Fruit fly (Drosophila melanogaster) whole organism, embryonic: Measurements from ENCODE around the gene CG14837.

ENCODE experiments used
- ATbp ChIP-seq: fragments of 200-800 bp; sonication (Bioruptor generic); optimal IDR thresholded peaks from 2 replicates; lab custom pipeline; 2017; ENCODE audit warnings: missing biosample characterization, mild to moderate bottlenecking, missing genetic modification characterization, missing genetic modification reagents
- Ada2b ChIP-seq: fragments of 200-800 bp; sonication (Bioruptor generic); IDR thresholded peaks from 2 replicates; pipeline ENCODE4 v1.3.6; 2022; ENCODE audit warnings: missing biosample characterization, missing genetic modification characterization
- Atf-2 ChIP-seq: fragments of 200-800 bp; sonication (Bioruptor generic); optimal IDR thresholded peaks from 2 replicates; lab custom pipeline; 2016; ENCODE audit warnings: missing biosample characterization, missing genetic modification characterization
- BEAF-32 ChIP-seq: fragments of 200-800 bp; sonication (Bioruptor generic); optimal IDR thresholded peaks from 3 replicates; lab custom pipeline; 2017; ENCODE audit warnings: missing biosample characterization, missing genetic modification characterization, mild to moderate bottlenecking, moderate library complexity, missing genetic modification reagents
- CG10267 ChIP-seq: fragments of 200-800 bp; sonication (Bioruptor generic); optimal IDR thresholded peaks from 2 replicates; lab custom pipeline; 2018; ENCODE audit warnings: missing biosample characterization, mild to moderate bottlenecking, missing genetic modification characterization, moderate library complexity
- CG10431 ChIP-seq: fragments of 200-800 bp; sonication (Bioruptor generic); optimal IDR thresholded peaks from 3 replicates; lab custom pipeline; 2018; ENCODE audit warnings: missing biosample characterization, mild to moderate bottlenecking, missing genetic modification characterization
- CG10565 ChIP-seq: fragments of 200-800 bp; sonication (Bioruptor generic); optimal IDR thresholded peaks from 3 replicates; lab custom pipeline; 2016; ENCODE audit warnings: missing biosample characterization, mild to moderate bottlenecking, missing genetic modification characterization
- CG10979 ChIP-seq: fragments of 200-800 bp; sonication (Bioruptor generic); optimal IDR thresholded peaks from 2 replicates; lab custom pipeline; 2018; ENCODE audit warnings: missing biosample characterization, mild to moderate bottlenecking, missing genetic modification characterization, moderate library complexity
- CG11695 ChIP-seq: fragments of 200-800 bp; sonication (Bioruptor generic); IDR thresholded peaks from 3 replicates; pipeline ENCODE4 v1.3.6; 2022; ENCODE audit warnings: missing biosample characterization, missing genetic modification characterization
- CG12744 ChIP-seq: fragments of 200-800 bp; sonication (Bioruptor generic); optimal IDR thresholded peaks from 2 replicates; lab custom pipeline; 2016; ENCODE audit warnings: missing biosample characterization, missing genetic modification characterization
- CG14860 ChIP-seq: fragments of 200-800 bp; sonication (Bioruptor generic); IDR thresholded peaks from 3 replicates; pipeline ENCODE4 v1.3.6; 2022; ENCODE audit warnings: missing biosample characterization, missing genetic modification characterization; ENCODE audit not compliant: partially characterized antibody
- CG15011 ChIP-seq: fragments of 200-800 bp; sonication (Bioruptor generic); optimal IDR thresholded peaks from 3 replicates; lab custom pipeline; 2018; ENCODE audit warnings: missing biosample characterization, mild to moderate bottlenecking, missing genetic modification characterization
- CG15601 ChIP-seq: fragments of 200-800 bp; sonication (Bioruptor generic); optimal IDR thresholded peaks from 3 replicates; lab custom pipeline; 2019; ENCODE audit warnings: missing biosample characterization, mild to moderate bottlenecking, missing genetic modification characterization, moderate library complexity
- CG1603 ChIP-seq: fragments of 200-800 bp; sonication (Bioruptor generic); optimal IDR thresholded peaks from 2 replicates; lab custom pipeline; 2019; ENCODE audit warnings: missing biosample characterization, mild to moderate bottlenecking, missing genetic modification characterization, moderate library complexity
- CG17568 ChIP-seq: fragments of 200-800 bp; sonication (Bioruptor generic); optimal IDR thresholded peaks from 2 replicates; lab custom pipeline; 2018; ENCODE audit warnings: missing biosample characterization, mild to moderate bottlenecking, missing genetic modification characterization, moderate library complexity
- CG18262 ChIP-seq: fragments of 200-800 bp; optimal IDR thresholded peaks from 3 replicates; lab custom pipeline; 2019; ENCODE audit warnings: missing biosample characterization, mild to moderate bottlenecking, missing genetic modification characterization, moderate library complexity
- CG31388 ChIP-seq: fragments of 200-800 bp; sonication (Bioruptor generic); optimal IDR thresholded peaks from 2 replicates; lab custom pipeline; 2016; ENCODE audit warnings: missing biosample characterization, missing genetic modification characterization
- CG33557 ChIP-seq: fragments of 200-800 bp; sonication (Bioruptor generic); optimal IDR thresholded peaks from 2 replicates; lab custom pipeline; 2019; ENCODE audit warnings: missing biosample characterization, mild to moderate bottlenecking, missing genetic modification characterization, moderate library complexity
- CG4424 ChIP-seq: fragments of 200-800 bp; sonication (Bioruptor generic); optimal IDR thresholded peaks from 3 replicates; lab custom pipeline; 2016; ENCODE audit warnings: missing biosample characterization, missing genetic modification characterization
- CG7928 ChIP-seq: fragments of 200-800 bp; sonication (Bioruptor generic); optimal IDR thresholded peaks from 2 replicates; lab custom pipeline; 2017; ENCODE audit warnings: missing biosample characterization, mild to moderate bottlenecking, missing genetic modification characterization
- CG9727 ChIP-seq: fragments of 200-800 bp; sonication (Bioruptor generic); optimal IDR thresholded peaks from 3 replicates; lab custom pipeline; 2017; ENCODE audit warnings: missing biosample characterization, mild to moderate bottlenecking, missing genetic modification characterization
- CG9876 ChIP-seq: fragments of 200-800 bp; sonication (Bioruptor generic); optimal IDR thresholded peaks from 2 replicates; lab custom pipeline; 2016; ENCODE audit warnings: missing biosample characterization, missing genetic modification characterization
- Chrac-16 ChIP-seq: fragments of 200-800 bp; sonication (Bioruptor generic); optimal IDR thresholded peaks from 3 replicates; lab custom pipeline; 2016; ENCODE audit warnings: missing biosample characterization, missing genetic modification characterization
- Dip3 ChIP-seq: fragments of 200-800 bp; sonication (Bioruptor generic); optimal IDR thresholded peaks from 3 replicates; lab custom pipeline; 2016; ENCODE audit warnings: missing biosample characterization, missing genetic modification characterization
- Doc2 ChIP-seq: fragments of 200-800 bp; sonication (Bioruptor generic); IDR thresholded peaks from 2 replicates; pipeline ENCODE4 v1.3.6; 2022; ENCODE audit warnings: missing biosample characterization, missing genetic modification characterization
- E2f1 ChIP-seq: fragments of 200-800 bp; sonication (Bioruptor generic); IDR thresholded peaks from 2 replicates; pipeline ENCODE4 v1.3.6; 2022; ENCODE audit warnings: missing biosample characterization, missing genetic modification characterization
- Elba2 ChIP-seq: fragments of 200-800 bp; sonication (Bioruptor generic); optimal IDR thresholded peaks from 3 replicates; lab custom pipeline; 2016; ENCODE audit warnings: missing biosample characterization, missing genetic modification characterization
- Mad ChIP-seq: fragments of 200-800 bp; sonication (Bioruptor generic); optimal IDR thresholded peaks from 2 replicates; lab custom pipeline; 2016; ENCODE audit warnings: missing biosample characterization, missing genetic modification characterization
- NFAT ChIP-seq: fragments of 200-800 bp; sonication (Bioruptor generic); IDR thresholded peaks from 2 replicates; pipeline ENCODE4 v1.3.6; 2022; ENCODE audit warnings: missing biosample characterization, missing genetic modification characterization
- Sox100B ChIP-seq: fragments of 200-800 bp; sonication (Bioruptor generic); optimal IDR thresholded peaks from 3 replicates; lab custom pipeline; 2018; ENCODE audit warnings: missing biosample characterization, mild to moderate bottlenecking, missing genetic modification characterization
- Sry-β ChIP-seq: fragments of 200-800 bp; sonication (Bioruptor generic); optimal IDR thresholded peaks from 2 replicates; lab custom pipeline; 2018; ENCODE audit warnings: missing biosample characterization, mild to moderate bottlenecking, missing genetic modification characterization, moderate library complexity
- Usf ChIP-seq: fragments of 200-800 bp; sonication (Bioruptor generic); optimal IDR thresholded peaks from 2 replicates; lab custom pipeline; 2017; ENCODE audit warnings: missing genotype, missing biosample characterization, missing genetic modification characterization
- az2 ChIP-seq: fragments of 200-800 bp; sonication (Bioruptor generic); optimal IDR thresholded peaks from 3 replicates; lab custom pipeline; 2016; ENCODE audit warnings: missing biosample characterization, missing genetic modification characterization
- bab2 ChIP-seq: fragments of 200-800 bp; sonication (Bioruptor generic); optimal IDR thresholded peaks from 2 replicates; lab custom pipeline; 2016; ENCODE audit warnings: missing biosample characterization, missing genetic modification characterization
- bcd ChIP-seq: fragments of 200-800 bp; sonication (Bioruptor generic); optimal IDR thresholded peaks from 2 replicates; lab custom pipeline; 2017; ENCODE audit warnings: missing biosample characterization, mild to moderate bottlenecking, missing genetic modification characterization
- crol ChIP-seq: fragments of 200-800 bp; sonication (Bioruptor generic); IDR thresholded peaks from 2 replicates; pipeline ENCODE4 v1.3.6; 2022; ENCODE audit warnings: missing biosample characterization, missing genetic modification characterization
- eyg ChIP-seq: fragments of 200-800 bp; sonication (Bioruptor generic); optimal IDR thresholded peaks from 3 replicates; lab custom pipeline; 2016; ENCODE audit warnings: missing biosample characterization, missing genetic modification characterization
- gro ChIP-seq: fragments of 200-800 bp; sonication (Bioruptor generic); optimal IDR thresholded peaks from 2 replicates; lab custom pipeline; 2016; ENCODE audit warnings: missing biosample characterization, missing genetic modification characterization
- gt ChIP-seq: fragments of 200-800 bp; sonication (Bioruptor generic); IDR thresholded peaks from 2 replicates; pipeline ENCODE4 v1.3.6; 2022; ENCODE audit warnings: missing biosample characterization, missing genetic modification characterization
- lmd ChIP-seq: fragments of 200-800 bp; sonication (Bioruptor generic); IDR thresholded peaks from 2 replicates; pipeline ENCODE4 v1.3.6; 2022; ENCODE audit warnings: missing biosample characterization, missing genetic modification characterization
- nau ChIP-seq: fragments of 200-800 bp; sonication (Bioruptor generic); optimal IDR thresholded peaks from 3 replicates; lab custom pipeline; 2017; ENCODE audit warnings: missing biosample characterization, mild to moderate bottlenecking, missing genetic modification characterization, missing genetic modification reagents
- peb ChIP-seq: fragments of 200-800 bp; sonication (Bioruptor generic); IDR thresholded peaks from 2 replicates; pipeline ENCODE4 v1.3.6; 2022; ENCODE audit warnings: missing biosample characterization, missing genetic modification characterization
- so ChIP-seq: fragments of 200-800 bp; sonication (Bioruptor generic); IDR thresholded peaks from 3 replicates; pipeline ENCODE4 v1.3.6; 2022; ENCODE audit warnings: missing biosample characterization, missing genetic modification characterization
- stc ChIP-seq: fragments of 200-800 bp; sonication (Bioruptor generic); IDR thresholded peaks from 2 replicates; pipeline ENCODE4 v1.3.6; 2022; ENCODE audit warnings: missing biosample characterization, missing genetic modification characterization
- tio ChIP-seq: fragments of 200-800 bp; sonication (Bioruptor generic); optimal IDR thresholded peaks from 2 replicates; lab custom pipeline; 2017; ENCODE audit warnings: missing biosample characterization, missing genetic modification characterization, inconsistent platforms
- toy ChIP-seq: fragments of 200-800 bp; sonication (Bioruptor generic); IDR thresholded peaks from 2 replicates; pipeline ENCODE4 v1.3.6; 2022; ENCODE audit warnings: missing biosample characterization, missing genetic modification characterization
- tup ChIP-seq: fragments of 200-800 bp; sonication (Bioruptor generic); optimal IDR thresholded peaks from 2 replicates; lab custom pipeline; 2016; ENCODE audit warnings: missing biosample characterization, mild to moderate bottlenecking, missing genetic modification characterization, moderate library complexity
- unc-4 ChIP-seq: fragments of 200-800 bp; sonication (Bioruptor generic); IDR thresholded peaks from 2 replicates; pipeline ENCODE4 v1.3.6; 2022; ENCODE audit warnings: missing biosample characterization, missing genetic modification characterization; ENCODE audit not compliant: partially characterized antibody
- usp ChIP-seq: fragments of >200 bp; optimal IDR thresholded peaks from 2 replicates; lab custom pipeline; 2017; ENCODE audit warnings: missing biosample characterization, missing genetic modification characterization
- yki ChIP-seq: fragments of >200 bp; optimal IDR thresholded peaks from 3 replicates; lab custom pipeline; 2018
- zfh1 ChIP-seq: fragments of 200-800 bp; sonication (Bioruptor generic); IDR thresholded peaks from 3 replicates; pipeline ENCODE4 v1.3.6; 2022; ENCODE audit warnings: missing biosample characterization, missing genetic modification characterization

The CG14837 gene

dm6 chr3L:7592113-7592752 lies 32.4 kb upstream of the CG14837 start (continued):
- TF ChIP-seq BEAF-32 (no peak), bcd (GFP tag; lab: Kevin White, UChicago) (peak; percentile 4), Sry-β (GFP tag; lab: Kevin White, UChicago) (no peak), CG15601 (tag; lab: Kevin White, UChicago) (peak; percentile 51), stc (GFP tag; lab: Robert Waterston, UW) (0 out of 2 replicates have a peak, but pooled peaks have one; percentile 14), zfh1 (GFP tag; lab: Robert Waterston, UW) (no peak), Atf-2 (GFP tag; lab: Kevin White, UChicago) (no peak), peb (GFP tag; lab: Robert Waterston, UW) (peak; percentile 21; the same call in 1 of the 2 replicates), CG31388 (GFP tag; lab: Kevin White, UChicago) (no peak), lmd (GFP tag; lab: Robert Waterston, UW) (peak; percentile 32; the same call in 1 of the 2 replicates), Mad (GFP tag; lab: Kevin White, UChicago) (no peak), yki (lab: Kevin White, UChicago) (no peak), gro (GFP tag; lab: Kevin White, UChicago) (no peak), Usf (no peak), CG10267 (peak; percentile 51), CG11695 (GFP tag; lab: Robert Waterston, UW) (peak; percentile 62; the same call in 2 of the 3 replicates), CG18262 (peak; percentile 81), bab2 (GFP tag; lab: Kevin White, UChicago) (no peak), nau (GFP tag; lab: Kevin White, UChicago) (no peak), CG4424 (GFP tag; lab: Kevin White, UChicago) (peak; percentile 40), tup (GFP tag; lab: Kevin White, UChicago) (no peak), tio (GFP tag; lab: Kevin White, UChicago) (peak; percentile 7), eyg (GFP tag; lab: Kevin White, UChicago) (no peak), CG7928 (GFP tag; lab: Kevin White, UChicago) (no peak), NFAT (no peak), gt (GFP tag; lab: Robert Waterston, UW) (no peak), CG9876 (GFP tag; lab: Kevin White, UChicago) (no peak), CG33557 (no peak), Doc2 (no peak), CG10979 (tag; lab: Kevin White, UChicago) (peak; percentile 69), CG14860 (GFP tag; lab: Robert Waterston, UW) (no peak), Chrac-16 (GFP tag; lab: Kevin White, UChicago) (no peak), crol (GFP tag; lab: Robert Waterston, UW) (no peak), usp (GFP tag; lab: Kevin White, UChicago) (no peak), CG12744 (GFP tag; lab: Kevin White, UChicago) (no peak), so (GFP tag; lab: Robert Waterston, UW) (0 out of 3 replicates have a peak, but pooled peaks have one; percentile 10), Ada2b (GFP tag; lab: Robert Waterston, UW) (0 out of 2 replicates have a peak, but pooled peaks have one; percentile 5), CG15011 (GFP tag; lab: Kevin White, UChicago) (no peak), CG10431 (peak; percentile 0), CG17568 (GFP tag; lab: Kevin White, UChicago) (no peak), ATbp (GFP tag; lab: Kevin White, UChicago) (peak; percentile 10), CG1603 (tag; lab: Kevin White, UChicago) (no peak), Sox100B (GFP tag; lab: Kevin White, UChicago) (peak; percentile 72), toy (GFP tag; lab: Robert Waterston, UW) (no peak), Elba2 (GFP tag; lab: Kevin White, UChicago) (no peak), Dip3 (GFP tag; lab: Kevin White, UChicago) (no peak), CG10565 (GFP tag; lab: Kevin White, UChicago) (no peak), E2f1 (GFP tag; lab: Robert Waterston, UW) (no peak), az2 (GFP tag; lab: Kevin White, UChicago) (peak; percentile 19), CG9727 (GFP tag; lab: Kevin White, UChicago) (peak; percentile 37), unc-4 (GFP tag; lab: Robert Waterston, UW) (no peak)
